Worm (Caenorhabditis elegans) whole organism, L3 larva: ENCODE measurements around the gene tomm-70.

Experiments
- ceh-82 ChIP-seq: fragments of 150-350 bp; optimal IDR thresholded peaks from 2 replicates; lab custom pipeline; 2014; ENCODE audit warnings: missing biosample characterization, missing genetic modification characterization
- nhr-237 ChIP-seq: fragments of 150-350 bp; optimal IDR thresholded peaks from 2 replicates; lab custom pipeline; 2014; ENCODE audit warnings: missing biosample characterization, missing genetic modification characterization
- pqm-1 ChIP-seq: fragments of 150-350 bp; optimal IDR thresholded peaks from 2 replicates; lab custom pipeline; 2017; ENCODE audit warnings: missing biosample characterization, missing genetic modification characterization, inconsistent platforms
- unc-62 ChIP-seq: fragments of 150-350 bp; sonication (generic microtip); optimal IDR thresholded peaks from 4 replicates; lab custom pipeline; 2014; ENCODE audit warnings: missing biosample characterization, missing genetic modification reagents, missing genetic modification characterization

ce11 chrIII:8745214-8745613 lies 9.3 kb downstream of the tomm-70 start:
- no peak for TF ChIP-seq ceh-82 (tag; lab: Kevin White, UChicago)
- TF ChIP-seq pqm-1 (tag; lab: Kevin White, UChicago), result no peak
- TF ChIP-seq unc-62, result no peak
- no peak for TF ChIP-seq nhr-237 (tag; lab: Kevin White, UChicago)
